Worm (Caenorhabditis elegans): Measurements from ENCODE around the gene dnj-9.
"Not testable (repeated sequence)": the region's sequence is repeated elsewhere in the genome, so short reads cannot be mapped to it uniquely, and the experiment has no call there.

The dnj-9 gene

ce11 chrII:4881727-4882126 is 29.9 kb downstream of the dnj-9 start, which contains the start of gene gst-7:
Gene gst-7 (plus strand): TSS chrII:4882062.
- no peak for TF ChIP-seq unc-62 (GFP tag; optimal IDR thresholded peaks at IDR 0.05)

ce11 chrII:4882498-4882897 is 30.6 kb downstream of the dnj-9 start:
- no peak for TF ChIP-seq unc-62 (GFP tag; optimal IDR thresholded peaks at IDR 0.05)

ce11 chrII:4883412-4883811 is 31.6 kb downstream of the dnj-9 start, which contains the start of gene gst-8:
Gene gst-8 (plus strand): TSS chrII:4883712.
- no peak for TF ChIP-seq unc-62 (GFP tag; optimal IDR thresholded peaks at IDR 0.05)

ce11 chrII:4884403-4884802 is 32.5 kb downstream of the dnj-9 start:
- TF ChIP-seq unc-62 (GFP tag; optimal IDR thresholded peaks at IDR 0.05) = no peak

ce11 chrII:4885976-4886375 is 34.1 kb downstream of the dnj-9 start, which contains the start of gene R05F9.7:
Gene R05F9.7 (plus strand): TSS chrII:4886276.
- no peak for TF ChIP-seq unc-62 (GFP tag; optimal IDR thresholded peaks at IDR 0.05)

ce11 chrII:4888527-4889487 is 37.0 kb downstream of the dnj-9 start, which contains the start of gene pgm-1:
Gene pgm-1 (plus strand): TSS chrII:4889437.
- TF ChIP-seq unc-62 (GFP tag; optimal IDR thresholded peaks at IDR 0.05) = no peak

ce11 chrII:4891012-4891775 is 39.3 kb downstream of the dnj-9 start, which contains the start of gene gst-9:
Gene gst-9 (plus strand): TSS chrII:4891585.
- no peak for TF ChIP-seq unc-62 (GFP tag; optimal IDR thresholded peaks at IDR 0.05)

ce11 chrII:4892594-4892993 is 40.7 kb downstream of the dnj-9 start, which contains the start of gene msp-33:
Gene msp-33 (minus strand): TSS chrII:4892694.
- TF ChIP-seq unc-62 (GFP tag; optimal IDR thresholded peaks at IDR 0.05) = no peak

- not testable (repeated sequence) for TF ChIP-seq unc-62 (GFP tag; optimal IDR thresholded peaks at IDR 0.05)
Observed at ce11 chrII:4898529-4898928, 46.7 kb downstream of the dnj-9 start, which contains the start of gene msp-32. Gene msp-32 (plus strand): TSS chrII:4898829.

ce11 chrII:4902035-4902434 is 50.2 kb downstream of the dnj-9 start, which contains the start of gene R05F9.9:
Gene R05F9.9 (minus strand): TSS chrII:4902100.
- no peak for TF ChIP-seq unc-62 (GFP tag; optimal IDR thresholded peaks at IDR 0.05)

ce11 chrII:4903696-4904095 is 51.8 kb downstream of the dnj-9 start, which contains the start of gene sgt-1:
Gene sgt-1 (minus strand): TSS chrII:4903796.
- TF ChIP-seq unc-62 (GFP tag; optimal IDR thresholded peaks at IDR 0.05) = not testable (repeated sequence)

ce11 chrII:4904277-4904676 is 52.4 kb downstream of the dnj-9 start:
- no peak for TF ChIP-seq unc-62 (GFP tag; optimal IDR thresholded peaks at IDR 0.05)

ce11 chrII:4904778-4905177 is 52.9 kb downstream of the dnj-9 start, which contains the start of gene btbd-10:
Gene btbd-10 (plus strand): TSS chrII:4905008.
- TF ChIP-seq unc-62 (GFP tag; optimal IDR thresholded peaks at IDR 0.05) = no peak

ce11 chrII:4905331-4905730 is 53.5 kb downstream of the dnj-9 start:
- no peak for TF ChIP-seq unc-62 (GFP tag; optimal IDR thresholded peaks at IDR 0.05)

- TF ChIP-seq unc-62 (GFP tag; optimal IDR thresholded peaks at IDR 0.05) = no peak
Observed at ce11 chrII:4905883-4906282, 54.0 kb downstream of the dnj-9 start.

All from whole organism, dauer.